Worm (Caenorhabditis elegans) whole organism, early embryonic: ENCODE measurements around the gene T05C12.1.

Source experiments
- B0310.2 ChIP-seq: sonication (generic microtip); optimal IDR thresholded peaks from 2 replicates; lab custom pipeline; 2016; ENCODE audit warnings: mild to moderate bottlenecking, missing genetic modification characterization, missing compliant biosample characterization
- ama-1 ChIP-seq: fragments of 150-350 bp; optimal IDR thresholded peaks from 2 replicates; lab custom pipeline; 2014
- ceh-13 ChIP-seq: fragments of 200-800 bp; sonication (Bioruptor generic); optimal IDR thresholded peaks from 2 replicates; lab custom pipeline; 2018; ENCODE audit warnings: mild to moderate bottlenecking, missing genetic modification characterization, missing compliant biosample characterization
- ceh-36 ChIP-seq: sonication (generic microtip); optimal IDR thresholded peaks from 2 replicates; lab custom pipeline; 2016; ENCODE audit warnings: missing genetic modification characterization, inconsistent platforms, missing compliant biosample characterization
- ets-7 ChIP-seq: sonication (generic microtip); optimal IDR thresholded peaks from 2 replicates; lab custom pipeline; 2016; ENCODE audit warnings: missing genotype, missing genetic modification characterization, missing compliant biosample characterization
- flt-1 ChIP-seq: fragments of 200-800 bp; sonication (Bioruptor generic); IDR thresholded peaks from 2 replicates; pipeline ENCODE4 v1.3.6; 2022; ENCODE audit warnings: missing genetic modification characterization, missing compliant biosample characterization
- hmbx-1 ChIP-seq: sonication (generic microtip); optimal IDR thresholded peaks from 2 replicates; lab custom pipeline; 2016; ENCODE audit warnings: mild to moderate bottlenecking, missing genetic modification characterization, missing compliant biosample characterization
- hmg-4 ChIP-seq: fragments of 200-800 bp; sonication (Bioruptor generic); optimal IDR thresholded peaks from 2 replicates; lab custom pipeline; 2018; ENCODE audit warnings: mild to moderate bottlenecking, missing genetic modification characterization, missing compliant biosample characterization
- hnd-1 ChIP-seq: sonication (generic microtip); optimal IDR thresholded peaks from 2 replicates; lab custom pipeline; 2016; ENCODE audit warnings: missing genetic modification characterization, missing compliant biosample characterization
- pes-1 ChIP-seq: fragments of 200-800 bp; sonication (Bioruptor generic); IDR thresholded peaks from 2 replicates; pipeline ENCODE4 v1.3.6; 2022; ENCODE audit warnings: missing genetic modification reagents, missing genetic modification characterization, missing compliant biosample characterization
- sea-1 ChIP-seq: fragments of 200-800 bp; sonication (Bioruptor generic); conservative IDR thresholded peaks from 2 replicates; pipeline ENCODE4 v1.3.6; 2022; ENCODE audit warnings: missing genetic modification characterization, missing compliant biosample characterization
- tbx-11 ChIP-seq: fragments of 200-800 bp; sonication (Bioruptor generic); IDR thresholded peaks from 2 replicates; pipeline ENCODE4 v1.3.6; 2022; ENCODE audit warnings: missing genetic modification characterization, missing compliant biosample characterization

DNA sequence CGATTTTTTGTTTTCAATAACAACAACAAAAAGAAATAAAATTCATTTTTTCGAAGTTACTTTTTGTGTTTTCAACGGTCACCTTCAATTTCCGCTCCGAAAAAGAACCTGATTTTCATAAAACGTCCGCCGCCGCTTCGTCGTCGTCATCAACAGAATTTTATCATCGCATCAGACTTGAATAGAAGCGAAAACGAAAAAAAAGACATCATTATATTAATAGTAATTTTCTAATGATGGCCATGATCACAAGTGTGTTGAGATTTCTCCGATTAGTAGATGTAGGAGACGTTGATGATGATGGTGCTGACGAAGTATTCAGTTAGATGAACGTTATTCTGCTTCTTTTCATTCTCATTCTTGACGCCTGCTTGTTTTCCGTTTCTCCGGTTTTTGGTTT lies 50.5 kb downstream of the T05C12.1 start:
- TF ChIP-seq flt-1 (GFP tag; lab: Robert Waterston, UW): no peak
- TF ChIP-seq ama-1 (lab: Kevin White, UChicago): no peak
- TF ChIP-seq sea-1: no peak
- no peak for TF ChIP-seq pes-1 (GFP tag; lab: Robert Waterston, UW)
- TF ChIP-seq hmg-4 (GFP tag; lab: Kevin White, UChicago): no peak
- no peak for TF ChIP-seq ets-7 (tag; lab: Kevin White, UChicago)
- TF ChIP-seq hmbx-1: no peak
- TF ChIP-seq hnd-1: no peak
- no peak for TF ChIP-seq tbx-11 (GFP tag; lab: Robert Waterston, UW)
- no peak for TF ChIP-seq B0310.2 (tag; lab: Kevin White, UChicago)
- TF ChIP-seq ceh-13 (GFP tag; lab: Kevin White, UChicago): no peak
- TF ChIP-seq ceh-36 (tag; lab: Kevin White, UChicago): no peak
